Worm (Caenorhabditis elegans): ENCODE data around the gene C28D4.5.

Gene C28D4.5

DNA sequence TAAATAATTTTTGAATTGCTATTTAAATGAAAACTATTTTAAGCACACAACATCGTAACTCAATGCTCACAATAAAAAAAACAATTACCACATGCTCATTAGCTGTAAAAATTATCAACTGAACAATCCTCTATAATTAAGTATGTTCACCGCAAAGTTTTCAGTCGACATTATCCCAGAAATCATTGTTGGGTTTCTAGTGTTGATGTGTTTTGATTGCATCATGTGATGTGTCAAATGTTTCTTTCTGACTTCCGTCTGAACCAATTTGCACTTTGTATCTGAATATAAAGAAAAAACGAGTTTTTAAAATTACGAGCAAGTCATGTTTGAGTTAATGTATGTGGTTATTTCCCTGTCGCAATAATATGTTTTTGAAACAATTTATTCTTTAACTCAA, 28.8 kb downstream of the C28D4.5 start:
- TF ChIP-seq skn-1 (tag; optimal IDR thresholded peaks at IDR 0.05) = peak; percentile 15
- TF ChIP-seq lin-39 (tag; optimal IDR thresholded peaks at IDR 0.05) = no peak

DNA sequence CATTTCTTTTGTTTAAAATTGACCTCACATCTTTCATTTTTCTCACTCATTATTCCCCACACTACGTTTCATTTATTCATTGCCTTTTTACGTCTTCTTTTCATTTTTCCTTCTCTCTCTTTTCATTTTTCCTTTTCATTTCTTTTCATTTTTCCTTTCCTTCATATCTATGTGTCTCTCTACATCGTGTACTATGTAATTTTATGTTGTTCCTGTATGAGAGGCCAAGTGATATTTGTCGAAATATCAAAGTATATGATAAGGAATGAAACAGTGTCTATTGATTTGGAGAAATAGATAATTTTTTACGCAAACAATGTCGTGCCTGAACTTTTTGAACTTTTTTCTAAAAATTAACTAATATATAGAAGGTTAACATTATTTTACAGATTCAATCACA, 30.2 kb downstream of the C28D4.5 start:
- TF ChIP-seq jun-1 (tag; optimal IDR thresholded peaks at IDR 0.05) (no peak), nhr-11 (tag; optimal IDR thresholded peaks at IDR 0.05) (no peak), pqm-1 (tag; optimal IDR thresholded peaks at IDR 0.05) (peak; percentile 72), egl-27 (tag; optimal IDR thresholded peaks at IDR 0.05) (no peak), elt-3 (tag; optimal IDR thresholded peaks at IDR 0.05) (no peak), pha-4 (tag; optimal IDR thresholded peaks at IDR 0.05) (peak; percentile 59), nhr-12 (tag; optimal IDR thresholded peaks at IDR 0.05) (no peak), mml-1 (tag; optimal IDR thresholded peaks at IDR 0.05) (no peak), mdl-1 (tag; optimal IDR thresholded peaks at IDR 0.05) (no peak), elt-1 (tag; optimal IDR thresholded peaks at IDR 0.05) (no peak), lin-39 (tag; optimal IDR thresholded peaks at IDR 0.05) (no peak), ama-1 (optimal IDR thresholded peaks at IDR 0.05) (no peak), unc-39 (tag; optimal IDR thresholded peaks at IDR 0.05) (no peak), fkh-2 (tag; optimal IDR thresholded peaks at IDR 0.05) (no peak), elt-2 (tag; optimal IDR thresholded peaks at IDR 0.05) (peak; percentile 76), daf-12 (tag; optimal IDR thresholded peaks at IDR 0.05) (no peak), nhr-23 (tag; optimal IDR thresholded peaks at IDR 0.05) (peak; percentile 49), ceh-9 (tag; optimal IDR thresholded peaks at IDR 0.05) (no peak), nhr-43 (tag; optimal IDR thresholded peaks at IDR 0.05; ENCODE audit: poor library complexity, severe bottlenecking) (no peak), ztf-11 (tag; optimal IDR thresholded peaks at IDR 0.05) (no peak), sea-2 (GFP tag; optimal IDR thresholded peaks at IDR 0.05) (no peak), lsy-12 (tag; optimal IDR thresholded peaks at IDR 0.05) (no peak), fos-1 (tag; optimal IDR thresholded peaks at IDR 0.05) (no peak), ZK546.5 (tag; optimal IDR thresholded peaks at IDR 0.05) (no peak), nhr-237 (tag; optimal IDR thresholded peaks at IDR 0.05) (no peak), fkh-10 (GFP tag; optimal IDR thresholded peaks at IDR 0.05) (no peak), nhr-67 (tag; optimal IDR thresholded peaks at IDR 0.05) (no peak), R02D3.7 (tag; optimal IDR thresholded peaks at IDR 0.05) (no peak), nhr-76 (tag; optimal IDR thresholded peaks at IDR 0.05) (no peak), lin-15B (tag; optimal IDR thresholded peaks at IDR 0.05) (no peak), ceh-28 (tag; optimal IDR thresholded peaks at IDR 0.05) (peak; percentile 59), snpc-4 (tag; optimal IDR thresholded peaks at IDR 0.05) (peak; percentile 23), nhr-28 (tag; optimal IDR thresholded peaks at IDR 0.05) (no peak), skn-1 (tag; optimal IDR thresholded peaks at IDR 0.05) (peak; percentile 97), zag-1 (tag; optimal IDR thresholded peaks at IDR 0.05) (no peak), unc-62 (GFP tag; optimal IDR thresholded peaks at IDR 0.05) (no peak), hmg-11 (tag; optimal IDR thresholded peaks at IDR 0.05) (no peak), egl-5 (tag; optimal IDR thresholded peaks at IDR 0.05) (no peak), ztf-4 (tag; optimal IDR thresholded peaks at IDR 0.05) (no peak), nhr-25 (tag; optimal IDR thresholded peaks at IDR 0.05) (peak; percentile 36), eor-1 (tag; optimal IDR thresholded peaks at IDR 0.05) (no peak), aly-2 (tag; optimal IDR thresholded peaks at IDR 0.05) (no peak), ceh-82 (tag; optimal IDR thresholded peaks at IDR 0.05) (no peak), ceh-16 (tag; optimal IDR thresholded peaks at IDR 0.05) (no peak), nhr-77 (tag; optimal IDR thresholded peaks at IDR 0.05) (no peak), nfya-1 (tag; optimal IDR thresholded peaks at IDR 0.05; ENCODE audit: insufficient read depth) (no peak), tbx-2 (tag; optimal IDR thresholded peaks at IDR 0.05) (no peak)

All from whole organism, L3 larva.